Fruit fly (Drosophila melanogaster): ENCODE measurements around the gene CG33303.

CG33303 gene

DNA sequence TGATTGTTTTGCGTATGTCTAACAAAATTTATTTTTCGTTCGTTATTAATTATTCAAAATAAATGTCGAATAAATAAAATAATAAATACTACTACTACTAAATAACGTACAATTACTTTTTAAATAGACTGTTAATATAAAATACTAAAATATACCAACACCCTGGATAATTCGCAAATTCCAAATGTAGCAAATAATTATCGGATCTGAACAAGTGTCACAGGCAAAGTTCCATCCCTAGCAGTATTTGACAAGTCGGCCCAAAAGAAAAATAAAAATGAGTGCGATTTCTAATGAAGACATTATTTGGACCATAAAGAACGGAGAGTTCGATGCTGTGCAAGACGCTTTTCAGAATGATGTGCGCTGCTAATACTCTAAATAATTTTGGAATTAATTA lies 34.2 kb downstream of the CG33303 start, which contains the start of gene CG31715 (continued):
- TF ChIP-seq Dek (tag; optimal IDR thresholded peaks at IDR 0.05) (peak; percentile 26), CG11504 (tag; optimal IDR thresholded peaks at IDR 0.05) (no peak), amos (GFP tag; IDR thresholded peaks at IDR 0.05; ENCODE audit: partially characterized antibody) (peak; percentile 60; the same call in 1 of the 2 replicates), Dref (GFP tag; IDR thresholded peaks at IDR 0.05) (peak; percentile 57), CG16863 (GFP tag; optimal IDR thresholded peaks at IDR 0.05) (no peak), Dfd (GFP tag; optimal IDR thresholded peaks at IDR 0.05) (no peak), CG31441 (GFP tag; IDR thresholded peaks at IDR 0.05) (peak; percentile 16; the same call in 1 of the 2 replicates), CG1647 (GFP tag; optimal IDR thresholded peaks at IDR 0.05) (no peak), CG1603 (tag; optimal IDR thresholded peaks at IDR 0.05) (peak; percentile 35), vvl (GFP tag; IDR thresholded peaks at IDR 0.05) (peak; percentile 48; the same call in 1 of the 2 replicates), Xrp1 (GFP tag; IDR thresholded peaks at IDR 0.05) (0 out of 2 replicates have a peak, but pooled peaks have one; percentile 22), pzg (GFP tag; optimal IDR thresholded peaks at IDR 0.05) (peak; percentile 42), H15 (GFP tag; IDR thresholded peaks at IDR 0.05) (no peak), CG7928 (GFP tag; optimal IDR thresholded peaks at IDR 0.05) (no peak), CG13424 (tag; optimal IDR thresholded peaks at IDR 0.05) (peak; percentile 30), cato (GFP tag; optimal IDR thresholded peaks at IDR 0.05; ENCODE audit: borderline replicate concordance) (no peak), CG30403 (GFP tag; optimal IDR thresholded peaks at IDR 0.05) (peak; percentile 16), lola (GFP tag; optimal IDR thresholded peaks at IDR 0.05) (no peak), gem (tag; optimal IDR thresholded peaks at IDR 0.05) (peak; percentile 64), CG7839 (tag; optimal IDR thresholded peaks at IDR 0.05) (peak; percentile 13), HLH4C (GFP tag; IDR thresholded peaks at IDR 0.05; ENCODE audit: partially characterized antibody) (no peak), chinmo (GFP tag; IDR thresholded peaks at IDR 0.05; ENCODE audit: partially characterized antibody) (no peak), CG9609 (GFP tag; optimal IDR thresholded peaks at IDR 0.05) (no peak), hbn (GFP tag; IDR thresholded peaks at IDR 0.05; ENCODE audit: partially characterized antibody) (peak; percentile 42; the same call in 1 of the 2 replicates), CG2116 (GFP tag; optimal IDR thresholded peaks at IDR 0.05) (peak; percentile 39), Nf-YA (GFP tag; IDR thresholded peaks at IDR 0.05) (no peak), CG17359 (tag; optimal IDR thresholded peaks at IDR 0.05) (no peak), E2f1 (GFP tag; IDR thresholded peaks at IDR 0.05) (no peak), sens (GFP tag) (peak; percentile 77), CG10979 (tag; optimal IDR thresholded peaks at IDR 0.05) (peak; percentile 4), slbo (GFP tag; IDR thresholded peaks at IDR 0.05) (peak; percentile 66), Aef1 (GFP tag; IDR thresholded peaks at IDR 0.05) (no peak), tap (tag; optimal IDR thresholded peaks at IDR 0.05) (no peak), CG32532 (GFP tag; IDR thresholded peaks at IDR 0.05) (peak; percentile 58; the same call in 1 of the 2 replicates), CG9215 (GFP tag; IDR thresholded peaks at IDR 0.05) (no peak), kni (GFP tag; optimal IDR thresholded peaks at IDR 0.05) (no peak), CG2712 (tag; optimal IDR thresholded peaks at IDR 0.05) (peak; percentile 25), CG6175 (GFP tag; IDR thresholded peaks at IDR 0.05) (no peak), lov (optimal IDR thresholded peaks at IDR 0.05) (no peak), lov (GFP tag; IDR thresholded peaks at IDR 0.05) (no peak), fu2 (GFP tag; optimal IDR thresholded peaks at IDR 0.05) (no peak), ac (GFP tag; optimal IDR thresholded peaks at IDR 0.05) (no peak), Ssrp (tag; optimal IDR thresholded peaks at IDR 0.05) (no peak), CG4282 (GFP tag; optimal IDR thresholded peaks at IDR 0.05) (no peak), Dp (GFP tag; optimal IDR thresholded peaks at IDR 0.05) (peak; percentile 12), CG1233 (GFP tag; optimal IDR thresholded peaks at IDR 0.05) (no peak), CG15696 (tag; optimal IDR thresholded peaks at IDR 0.05) (no peak), Med (GFP tag) (peak; percentile 79), dpn (GFP tag; optimal IDR thresholded peaks at IDR 0.05) (peak in 1 of 2 experiments; percentile 41), rib (GFP tag; IDR thresholded peaks at IDR 0.05) (peak; percentile 49; the same call in 1 of the 2 replicates)

All from whole organism, embryonic.